Fruit fly (Drosophila melanogaster) whole organism, embryonic: ENCODE measurements around the gene TBC1D16.
A peak's percentile ranks its signal among the peaks of the same experiment; 100 is the strongest.

ENCODE experiments used
- Antp ChIP-seq: fragments of 200-800 bp; sonication (Bioruptor generic); optimal IDR thresholded peaks from 3 replicates; lab custom pipeline; 2016; ENCODE audit warnings: missing biosample characterization, missing genetic modification characterization
- Blimp-1 ChIP-seq: fragments of 200-800 bp; sonication (Bioruptor generic); optimal IDR thresholded peaks from 3 replicates; lab custom pipeline; 2018; ENCODE audit warnings: missing biosample characterization, missing genetic modification characterization, mild to moderate bottlenecking, moderate library complexity, missing genetic modification reagents
- CG10274 ChIP-seq: fragments of 200-800 bp; sonication (Bioruptor generic); optimal IDR thresholded peaks from 3 replicates; lab custom pipeline; 2017; ENCODE audit warnings: missing biosample characterization, mild to moderate bottlenecking, missing genetic modification characterization
- CG10366 ChIP-seq: fragments of 200-800 bp; sonication (Bioruptor generic); IDR thresholded peaks from 2 replicates; pipeline ENCODE4 v1.3.6; 2022; ENCODE audit warnings: missing biosample characterization, missing genetic modification characterization
- CG12299 ChIP-seq: fragments of 200-800 bp; sonication (Bioruptor generic); optimal IDR thresholded peaks from 2 replicates; lab custom pipeline; 2018; ENCODE audit warnings: missing biosample characterization, mild to moderate bottlenecking, missing genetic modification characterization
- CG13123 ChIP-seq: fragments of 200-800 bp; sonication (Bioruptor generic); optimal IDR thresholded peaks from 2 replicates; lab custom pipeline; 2016; ENCODE audit warnings: missing biosample characterization, missing genetic modification characterization
- CG15011 ChIP-seq: fragments of 200-800 bp; sonication (Bioruptor generic); optimal IDR thresholded peaks from 3 replicates; lab custom pipeline; 2018; ENCODE audit warnings: missing biosample characterization, mild to moderate bottlenecking, missing genetic modification characterization
- CG15479 ChIP-seq: fragments of 200-800 bp; sonication (Bioruptor generic); optimal IDR thresholded peaks from 3 replicates; lab custom pipeline; 2019; ENCODE audit warnings: missing biosample characterization, mild to moderate bottlenecking, missing genetic modification characterization, moderate library complexity
- CG16779 ChIP-seq: fragments of 200-800 bp; sonication (Bioruptor generic); IDR thresholded peaks from 2 replicates; pipeline ENCODE4 v1.3.6; 2022; ENCODE audit warnings: missing biosample characterization, missing genetic modification characterization
- CG18599 ChIP-seq: fragments of 200-800 bp; sonication (Bioruptor generic); optimal IDR thresholded peaks from 3 replicates; lab custom pipeline; 2017; ENCODE audit warnings: missing biosample characterization, missing genetic modification characterization, mild to moderate bottlenecking, moderate library complexity, missing genetic modification reagents
- CG2202 ChIP-seq: fragments of 200-800 bp; sonication (Bioruptor generic); optimal IDR thresholded peaks from 2 replicates; lab custom pipeline; 2018; ENCODE audit warnings: missing biosample characterization, mild to moderate bottlenecking, missing genetic modification characterization
- CG2875 ChIP-seq: fragments of 200-800 bp; sonication (Bioruptor generic); optimal IDR thresholded peaks from 2 replicates; lab custom pipeline; 2017; ENCODE audit warnings: missing biosample characterization, mild to moderate bottlenecking, missing genetic modification characterization, missing genetic modification reagents
- CG3065 ChIP-seq: fragments of 200-800 bp; sonication (Bioruptor generic); optimal IDR thresholded peaks from 2 replicates; lab custom pipeline; 2016; ENCODE audit warnings: missing biosample characterization, missing genetic modification characterization
- CG31365 ChIP-seq: fragments of 200-800 bp; sonication (Bioruptor generic); optimal IDR thresholded peaks from 2 replicates; lab custom pipeline; 2018; ENCODE audit warnings: missing biosample characterization, mild to moderate bottlenecking, missing genetic modification characterization
- CG7987 ChIP-seq: fragments of 200-800 bp; sonication (Bioruptor generic); optimal IDR thresholded peaks from 2 replicates; lab custom pipeline; 2018; ENCODE audit warnings: missing biosample characterization, mild to moderate bottlenecking, missing genetic modification characterization, moderate library complexity
- CG9727 ChIP-seq: fragments of 200-800 bp; sonication (Bioruptor generic); optimal IDR thresholded peaks from 3 replicates; lab custom pipeline; 2017; ENCODE audit warnings: missing biosample characterization, mild to moderate bottlenecking, missing genetic modification characterization
- Dip2 ChIP-seq: fragments of 200-800 bp; sonication (Bioruptor generic); IDR thresholded peaks from 2 replicates; pipeline ENCODE4 v1.3.6; 2022; ENCODE audit warnings: missing biosample characterization, missing genetic modification characterization
- Eip74EF ChIP-seq, 2 experiments: fragments of 200-800 bp in 1 of 2; fragments of >200 bp in 1 of 2; sonication (Bioruptor generic) in 1 of 2; optimal IDR thresholded peaks; 2 replicates each; lab custom pipeline; 2017 to 2019; ENCODE audit warnings: missing biosample characterization in 2 of 2, missing genetic modification characterization in 2 of 2, mild to moderate bottlenecking in 1 of 2, moderate library complexity in 1 of 2
- Fer1 ChIP-seq: fragments of 200-800 bp; sonication (Bioruptor generic); optimal IDR thresholded peaks from 2 replicates; lab custom pipeline; 2017; ENCODE audit warnings: missing biosample characterization, mild to moderate bottlenecking, missing genetic modification characterization
- Kr ChIP-seq: fragments of 200-800 bp; sonication (Bioruptor generic); optimal IDR thresholded peaks from 2 replicates; lab custom pipeline; 2017; ENCODE audit warnings: missing biosample characterization, mild to moderate bottlenecking, missing genetic modification characterization
- Med ChIP-seq: fragments of 200-800 bp; sonication (Bioruptor generic); peaks from one replicate; lab custom pipeline; 2016; ENCODE audit warnings: missing biosample characterization, missing genetic modification characterization, mild to moderate bottlenecking, inconsistent platforms, moderate library complexity
- Xrp1 ChIP-seq: fragments of 200-800 bp; sonication (Bioruptor generic); IDR thresholded peaks from 2 replicates; pipeline ENCODE4 v1.3.6; 2022; ENCODE audit warnings: missing biosample characterization, missing genetic modification characterization
- ara ChIP-seq: fragments of 200-800 bp; sonication (Bioruptor generic); IDR thresholded peaks from 2 replicates; pipeline ENCODE4 v1.3.6; 2022; ENCODE audit warnings: missing biosample characterization, missing genetic modification characterization
- ato ChIP-seq: fragments of 200-800 bp; sonication (Bioruptor generic); IDR thresholded peaks from 2 replicates; pipeline ENCODE4 v1.3.6; 2022; ENCODE audit warnings: missing biosample characterization, missing genetic modification characterization; ENCODE audit not compliant: partially characterized antibody
- bab2 ChIP-seq: fragments of 200-800 bp; sonication (Bioruptor generic); optimal IDR thresholded peaks from 2 replicates; lab custom pipeline; 2016; ENCODE audit warnings: missing biosample characterization, missing genetic modification characterization
- dan ChIP-seq: fragments of 200-800 bp; sonication (Bioruptor generic); IDR thresholded peaks from 2 replicates; pipeline ENCODE4 v1.3.6; 2022; ENCODE audit warnings: missing biosample characterization, missing genetic modification characterization
- ewg ChIP-seq: fragments of 200-800 bp; sonication (Bioruptor generic); optimal IDR thresholded peaks from 3 replicates; lab custom pipeline; 2017; ENCODE audit warnings: mild to moderate bottlenecking, missing biosample characterization, missing genetic modification reagents, missing genetic modification characterization
- exex ChIP-seq: fragments of 200-800 bp; sonication (Bioruptor generic); optimal IDR thresholded peaks from 4 replicates; lab custom pipeline; 2018; ENCODE audit warnings: missing biosample characterization, mild to moderate bottlenecking, missing genetic modification characterization, moderate library complexity
- fd3F ChIP-seq: fragments of 200-800 bp; sonication (Bioruptor generic); optimal IDR thresholded peaks from 2 replicates; lab custom pipeline; 2018; ENCODE audit warnings: missing biosample characterization, mild to moderate bottlenecking, missing genetic modification characterization, moderate library complexity
- fu2 ChIP-seq: fragments of 200-800 bp; sonication (Bioruptor generic); optimal IDR thresholded peaks from 2 replicates; lab custom pipeline; 2016; ENCODE audit warnings: missing biosample characterization, missing genetic modification characterization
- gem ChIP-seq: fragments of 200-800 bp; sonication (Bioruptor generic); optimal IDR thresholded peaks from 2 replicates; lab custom pipeline; 2019; ENCODE audit warnings: missing biosample characterization, mild to moderate bottlenecking, missing genetic modification characterization, moderate library complexity
- gfzf ChIP-seq: fragments of 200-800 bp; sonication (Bioruptor generic); optimal IDR thresholded peaks from 2 replicates; lab custom pipeline; 2016; ENCODE audit warnings: missing biosample characterization, mild to moderate bottlenecking, missing genetic modification characterization, moderate library complexity
- ham ChIP-seq: fragments of 200-800 bp; sonication (Bioruptor generic); IDR thresholded peaks from 2 replicates; pipeline ENCODE4 v1.3.6; 2022; ENCODE audit warnings: missing biosample characterization, missing genetic modification characterization
- her ChIP-seq: fragments of 200-800 bp; sonication (Bioruptor generic); optimal IDR thresholded peaks from 2 replicates; lab custom pipeline; 2016; ENCODE audit warnings: missing biosample characterization, missing genetic modification characterization
- kah ChIP-seq: fragments of 200-800 bp; sonication (Bioruptor generic); optimal IDR thresholded peaks from 2 replicates; lab custom pipeline; 2018; ENCODE audit warnings: missing biosample characterization, mild to moderate bottlenecking, missing genetic modification characterization
- lola ChIP-seq, 3 experiments: fragments of >200 bp in 2 of 3; fragments of 200-800 bp in 1 of 3; sonication (Bioruptor generic) in 1 of 3; optimal IDR thresholded peaks; 2 replicates each; lab custom pipeline; 2017 to 2019; ENCODE audit warnings: missing biosample characterization in 3 of 3, missing genetic modification characterization in 3 of 3, mild to moderate bottlenecking in 1 of 3, moderate library complexity in 1 of 3
- nerfin-1 ChIP-seq: fragments of 200-800 bp; sonication (Bioruptor generic); optimal IDR thresholded peaks from 3 replicates; lab custom pipeline; 2019; ENCODE audit warnings: missing biosample characterization, mild to moderate bottlenecking, missing genetic modification characterization, moderate library complexity
- nerfin-2 ChIP-seq: fragments of 200-800 bp; sonication (Bioruptor generic); IDR thresholded peaks from 2 replicates; pipeline ENCODE4 v1.3.6; 2022; ENCODE audit warnings: missing biosample characterization, missing genetic modification characterization; ENCODE audit not compliant: partially characterized antibody
- oc ChIP-seq: fragments of 200-800 bp; sonication (Bioruptor generic); optimal IDR thresholded peaks from 2 replicates; lab custom pipeline; 2018; ENCODE audit warnings: missing biosample characterization, mild to moderate bottlenecking, missing genetic modification characterization, moderate library complexity
- pfk ChIP-seq: fragments of 200-800 bp; sonication (Bioruptor generic); optimal IDR thresholded peaks from 2 replicates; lab custom pipeline; 2018; ENCODE audit warnings: missing biosample characterization, mild to moderate bottlenecking, missing genetic modification characterization, moderate library complexity
- pum ChIP-seq: fragments of 200-800 bp; sonication (Bioruptor generic); optimal IDR thresholded peaks from 2 replicates; lab custom pipeline; 2016; ENCODE audit warnings: missing biosample characterization, missing genetic modification characterization
- ranshi ChIP-seq: fragments of 200-800 bp; sonication (Bioruptor generic); IDR thresholded peaks from 2 replicates; pipeline ENCODE4 v1.3.6; 2022; ENCODE audit warnings: missing biosample characterization, missing genetic modification characterization
- sima ChIP-seq: fragments of 200-800 bp; sonication (Bioruptor generic); optimal IDR thresholded peaks from 2 replicates; lab custom pipeline; 2016; ENCODE audit warnings: missing biosample characterization, missing genetic modification characterization
- slbo ChIP-seq: fragments of 200-800 bp; sonication (Bioruptor generic); IDR thresholded peaks from 2 replicates; pipeline ENCODE4 v1.3.6; 2022; ENCODE audit warnings: missing biosample characterization, missing genetic modification characterization
- tin ChIP-seq: fragments of 200-800 bp; sonication (Bioruptor generic); optimal IDR thresholded peaks from 3 replicates; lab custom pipeline; 2016; ENCODE audit warnings: missing biosample characterization, missing genetic modification characterization
- tll ChIP-seq, 2 experiments: fragments of 200-800 bp in 1 of 2; fragments of >200 bp in 1 of 2; sonication (Bioruptor generic) in 1 of 2; optimal IDR thresholded peaks; 2 replicates each; lab custom pipeline; 2017 to 2019; ENCODE audit warnings: missing biosample characterization in 2 of 2, missing genetic modification characterization in 2 of 2, mild to moderate bottlenecking in 1 of 2, moderate library complexity in 1 of 2
- toy ChIP-seq: fragments of 200-800 bp; sonication (Bioruptor generic); IDR thresholded peaks from 2 replicates; pipeline ENCODE4 v1.3.6; 2022; ENCODE audit warnings: missing biosample characterization, missing genetic modification characterization
- vfl ChIP-seq: fragments of 200-800 bp; sonication (Bioruptor generic); optimal IDR thresholded peaks from 2 replicates; lab custom pipeline; 2016; ENCODE audit warnings: missing biosample characterization, missing genetic modification characterization

The TBC1D16 gene

DNA sequence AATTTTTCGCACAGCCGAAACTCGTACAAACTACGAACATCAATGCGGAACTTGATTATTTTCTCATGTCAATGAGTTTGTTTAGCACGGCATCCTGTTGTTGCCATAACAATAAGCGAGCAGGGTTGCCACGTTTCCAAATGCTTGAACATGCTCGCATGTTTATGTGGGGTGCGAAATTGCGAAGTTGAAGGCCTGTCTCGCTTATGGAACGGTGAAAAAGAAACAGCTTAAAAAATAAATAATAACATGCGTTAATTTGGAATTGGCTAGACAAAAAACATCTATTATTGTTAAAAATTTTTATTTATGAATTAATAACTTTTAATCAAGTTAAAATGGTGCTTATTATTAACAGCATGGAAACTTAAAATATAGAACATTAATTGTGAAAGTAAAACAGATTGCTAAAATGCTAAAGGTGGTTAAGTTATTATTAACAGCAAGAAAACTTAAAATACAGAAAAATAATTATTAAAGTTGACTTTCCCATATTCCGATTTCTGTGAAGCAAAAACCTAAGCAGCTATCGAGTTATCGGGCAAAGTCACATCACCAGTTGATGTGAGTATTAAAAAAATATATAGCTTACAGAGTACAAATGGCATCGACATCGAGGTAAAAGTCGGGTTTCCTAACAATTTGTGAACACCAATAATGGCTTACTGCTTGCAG, 4.5 kb downstream of the TBC1D16 start, which contains the start of the genes Bug22 and TfIIB (continued):
- TF ChIP-seq CG7987 (GFP tag; lab: Kevin White, UChicago) (peak; percentile 25), Kr (GFP tag; lab: Kevin White, UChicago) (no peak), CG9727 (GFP tag; lab: Kevin White, UChicago) (peak; percentile 72), CG16779 (0 out of 2 replicates have a peak, but pooled peaks have one; percentile 12), ewg (GFP tag; lab: Kevin White, UChicago) (peak; percentile 49), pfk (GFP tag; lab: Kevin White, UChicago) (peak; percentile 93), ham (GFP tag; lab: Robert Waterston, UW) (no peak), CG15011 (no peak), CG15479 (no peak), CG2202 (tag; lab: Kevin White, UChicago) (peak; percentile 21), Eip74EF (GFP tag; optimal IDR thresholded peaks at IDR 0.05; lab: Kevin White, UChicago) (peak in 1 of 2 experiments; percentile 56), kah (GFP tag; lab: Kevin White, UChicago) (no peak), CG10274 (no peak), sima (GFP tag; lab: Kevin White, UChicago) (no peak), dan (GFP tag; lab: Robert Waterston, UW) (no peak), ara (GFP tag; lab: Robert Waterston, UW) (peak; percentile 38; the same call in 1 of the 2 replicates), oc (no peak), CG10366 (peak; percentile 74), ato (GFP tag; lab: Robert Waterston, UW) (no peak), CG18599 (GFP tag; lab: Kevin White, UChicago) (no peak), Med (GFP tag; lab: Kevin White, UChicago) (peak; percentile 94), lola (GFP tag; optimal IDR thresholded peaks at IDR 0.05; lab: Kevin White, UChicago) (peak in 1 of 3 experiments; percentile 54), Xrp1 (GFP tag; lab: Robert Waterston, UW) (peak; percentile 71; the same call in 1 of the 2 replicates), gfzf (GFP tag; lab: Kevin White, UChicago) (peak; percentile 15), Dip2 (GFP tag; lab: Robert Waterston, UW) (no peak), ranshi (GFP tag; lab: Robert Waterston, UW) (0 out of 2 replicates have a peak, but pooled peaks have one; percentile 64), Antp (GFP tag; lab: Kevin White, UChicago) (peak; percentile 71), fu2 (GFP tag; lab: Kevin White, UChicago) (peak; percentile 34), slbo (GFP tag; lab: Robert Waterston, UW) (peak; percentile 86), toy (no peak), CG3065 (GFP tag; lab: Kevin White, UChicago) (peak; percentile 12), CG13123 (peak; percentile 65), CG2875 (GFP tag; lab: Kevin White, UChicago) (no peak), nerfin-2 (no peak), fd3F (GFP tag; lab: Kevin White, UChicago) (peak; percentile 61), bab2 (GFP tag; lab: Kevin White, UChicago) (peak; percentile 66), tll (GFP tag; optimal IDR thresholded peaks at IDR 0.05; lab: Kevin White, UChicago) (peak in 1 of 2 experiments; percentile 50), CG12299 (tag; lab: Kevin White, UChicago) (peak; percentile 28), gem (peak; percentile 85), CG31365 (no peak), exex (peak; percentile 13), pum (GFP tag; lab: Kevin White, UChicago) (peak; percentile 46), her (GFP tag; lab: Kevin White, UChicago) (peak; percentile 25), tin (GFP tag; lab: Kevin White, UChicago) (peak; percentile 67), Blimp-1 (GFP tag; lab: Kevin White, UChicago) (no peak), nerfin-1 (tag; lab: Kevin White, UChicago) (peak; percentile 43), Fer1 (GFP tag; lab: Kevin White, UChicago) (peak; percentile 47), vfl (GFP tag; lab: Kevin White, UChicago) (peak; percentile 68)
